Worm (Caenorhabditis elegans): ENCODE results near the gene lip-1.
A peak's percentile ranks its signal among the peaks of the same experiment; 100 is the strongest.

lip-1 gene

DNA sequence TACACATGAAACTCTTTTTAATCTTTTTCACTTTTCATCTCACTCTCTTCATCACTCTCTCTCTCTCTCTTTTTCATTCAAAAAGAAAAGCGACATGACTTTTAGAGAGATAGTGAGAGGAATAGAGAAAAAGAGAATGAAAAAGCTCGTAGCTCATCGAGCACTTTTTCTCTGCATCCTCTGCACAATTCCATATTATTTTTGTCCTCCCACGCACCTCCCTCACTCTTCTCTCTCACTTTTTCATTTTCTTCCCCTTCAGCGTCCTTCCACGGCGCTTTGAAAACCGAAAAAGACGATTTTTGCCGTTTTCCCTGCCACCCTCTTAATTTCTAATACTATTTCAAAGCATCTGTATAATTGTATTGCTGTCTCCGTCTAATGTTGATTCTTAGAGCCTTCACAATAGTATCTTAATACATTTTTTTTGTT, 3.7 kb upstream of the lip-1 start (continued):
- TF ChIP-seq sea-2 (GFP tag; optimal IDR thresholded peaks at IDR 0.05): no peak
- TF ChIP-seq mml-1 (tag; optimal IDR thresholded peaks at IDR 0.05): no peak
- peak; percentile 33 for TF ChIP-seq elt-1 (tag; optimal IDR thresholded peaks at IDR 0.05)
- peak; percentile 69 for TF ChIP-seq unc-62 (GFP tag; optimal IDR thresholded peaks at IDR 0.05)
- no peak for TF ChIP-seq unc-39 (tag; optimal IDR thresholded peaks at IDR 0.05)
- TF ChIP-seq snpc-4 (tag; optimal IDR thresholded peaks at IDR 0.05): no peak
- TF ChIP-seq nhr-23 (tag; optimal IDR thresholded peaks at IDR 0.05): no peak
- no peak for TF ChIP-seq elt-3 (tag; optimal IDR thresholded peaks at IDR 0.05)
- no peak for TF ChIP-seq nhr-25 (tag; optimal IDR thresholded peaks at IDR 0.05)
- peak; percentile 55 for TF ChIP-seq ceh-28 (tag; optimal IDR thresholded peaks at IDR 0.05)
- peak; percentile 61 for TF ChIP-seq lin-15B (tag; optimal IDR thresholded peaks at IDR 0.05)
- no peak for TF ChIP-seq nhr-43 (tag; optimal IDR thresholded peaks at IDR 0.05; ENCODE audit: poor library complexity, severe bottlenecking)

DNA sequence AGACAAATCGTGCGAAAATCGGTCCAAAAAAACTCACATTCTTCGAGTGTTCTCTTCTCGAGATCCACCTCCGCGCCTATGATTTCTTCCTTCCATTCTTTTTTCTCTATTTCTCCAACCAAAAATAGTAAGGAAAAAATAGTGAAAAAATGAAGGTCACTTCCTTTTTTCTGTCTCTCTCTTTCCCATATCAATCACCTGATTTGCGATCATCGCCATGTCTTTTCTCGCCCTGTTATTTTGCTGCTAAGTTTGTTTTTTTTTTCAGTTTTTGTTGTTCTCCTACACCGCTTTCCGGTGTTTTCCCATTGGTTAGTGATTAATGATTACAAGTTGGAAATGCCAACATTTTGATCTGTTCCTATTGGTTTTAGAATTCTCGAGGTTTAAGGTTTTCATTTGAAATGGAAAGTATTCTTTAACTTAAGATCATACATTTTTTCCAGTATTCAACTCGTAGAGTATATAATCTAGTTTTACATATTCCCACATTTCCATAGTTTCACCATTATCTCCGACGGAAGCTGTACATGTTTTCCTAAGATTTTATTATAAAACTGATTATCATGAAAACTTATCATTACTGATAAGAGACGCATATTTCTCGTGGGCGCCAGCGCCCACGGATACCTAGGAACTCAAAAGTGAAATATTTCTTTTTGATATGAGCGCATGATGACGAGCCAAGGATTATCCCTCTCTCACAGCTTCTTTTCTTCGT, 1.0 kb upstream of the lip-1 start:
- no peak for TF ChIP-seq ztf-11 (tag; optimal IDR thresholded peaks at IDR 0.05)
- peak; percentile 68 for TF ChIP-seq elt-2 (tag; optimal IDR thresholded peaks at IDR 0.05)

DNA sequence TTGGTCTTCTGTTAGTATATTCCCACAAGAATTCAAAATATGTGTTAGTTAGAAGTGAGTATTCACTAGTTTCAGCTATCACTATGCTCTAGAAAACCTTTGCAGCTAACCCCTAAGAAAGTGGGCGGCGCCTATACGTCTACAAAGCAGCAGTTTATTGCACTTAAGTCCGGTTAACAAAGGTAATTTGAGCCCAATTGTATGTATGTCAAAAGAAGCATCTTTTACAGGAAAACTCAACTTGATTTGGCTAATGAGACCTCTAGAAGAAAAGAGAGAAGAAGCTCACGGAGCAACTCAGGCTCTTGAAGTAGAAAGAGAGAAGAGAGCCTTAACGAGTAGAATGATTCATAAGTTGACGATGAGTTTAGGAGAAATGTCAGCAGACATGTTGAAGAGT, 10.0 kb downstream of the lip-1 start:
- TF ChIP-seq sea-2 (GFP tag; optimal IDR thresholded peaks at IDR 0.05) (no peak), ama-1 (optimal IDR thresholded peaks at IDR 0.05) (no peak), ztf-4 (tag; optimal IDR thresholded peaks at IDR 0.05) (no peak), fos-1 (tag; optimal IDR thresholded peaks at IDR 0.05) (no peak), elt-1 (tag; optimal IDR thresholded peaks at IDR 0.05) (no peak), nfya-1 (tag; optimal IDR thresholded peaks at IDR 0.05; ENCODE audit: insufficient read depth) (no peak), nhr-77 (tag; optimal IDR thresholded peaks at IDR 0.05) (no peak), pqm-1 (tag; optimal IDR thresholded peaks at IDR 0.05) (no peak), daf-12 (tag; optimal IDR thresholded peaks at IDR 0.05) (no peak), eor-1 (tag; optimal IDR thresholded peaks at IDR 0.05) (no peak), nhr-237 (tag; optimal IDR thresholded peaks at IDR 0.05) (no peak), snpc-4 (tag; optimal IDR thresholded peaks at IDR 0.05) (no peak), nhr-67 (tag; optimal IDR thresholded peaks at IDR 0.05) (no peak), fkh-2 (tag; optimal IDR thresholded peaks at IDR 0.05) (no peak), jun-1 (tag; optimal IDR thresholded peaks at IDR 0.05) (no peak), nhr-11 (tag; optimal IDR thresholded peaks at IDR 0.05) (no peak), lin-39 (tag; optimal IDR thresholded peaks at IDR 0.05) (no peak)

DNA sequence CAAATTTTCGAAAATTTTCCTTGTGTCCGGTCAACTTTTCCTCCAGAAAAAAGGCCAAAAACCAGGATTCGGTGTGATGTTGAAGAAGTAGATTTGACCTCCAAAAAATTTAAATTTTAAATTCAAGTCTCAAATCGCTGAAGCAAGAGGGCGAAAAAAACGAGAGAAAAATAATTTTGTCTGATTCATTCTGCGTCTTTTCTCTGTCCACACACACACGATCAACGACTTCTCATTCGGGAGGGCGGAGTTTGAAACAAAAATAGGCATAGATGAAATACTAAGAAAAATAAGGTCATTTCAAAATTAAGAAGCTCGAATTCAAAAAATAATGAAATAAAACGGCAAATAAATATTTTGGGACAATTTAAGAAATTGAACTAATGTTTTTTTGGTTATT, 16.5 kb downstream of the lip-1 start, which contains the start of gene R13H7.2:
R13H7.2 (minus strand) TSS at position 101 of the 400 bp plus-strand sequence.
- no peak for TF ChIP-seq ama-1 (optimal IDR thresholded peaks at IDR 0.05)
- TF ChIP-seq ceh-9 (tag; optimal IDR thresholded peaks at IDR 0.05): no peak
- TF ChIP-seq R02D3.7 (tag; optimal IDR thresholded peaks at IDR 0.05): no peak
- no peak for TF ChIP-seq elt-1 (tag; optimal IDR thresholded peaks at IDR 0.05)
- no peak for TF ChIP-seq daf-12 (tag; optimal IDR thresholded peaks at IDR 0.05)
- TF ChIP-seq nhr-76 (tag; optimal IDR thresholded peaks at IDR 0.05): no peak
- no peak for TF ChIP-seq ztf-11 (tag; optimal IDR thresholded peaks at IDR 0.05)
- TF ChIP-seq lin-39 (tag; optimal IDR thresholded peaks at IDR 0.05): no peak
- no peak for TF ChIP-seq tbx-2 (tag; optimal IDR thresholded peaks at IDR 0.05)
- no peak for TF ChIP-seq unc-62 (GFP tag; optimal IDR thresholded peaks at IDR 0.05)
- TF ChIP-seq lsy-12 (tag; optimal IDR thresholded peaks at IDR 0.05): no peak
- no peak for TF ChIP-seq pqm-1 (tag; optimal IDR thresholded peaks at IDR 0.05)
- TF ChIP-seq hmg-11 (tag; optimal IDR thresholded peaks at IDR 0.05): no peak
- TF ChIP-seq nhr-67 (tag; optimal IDR thresholded peaks at IDR 0.05): no peak
- TF ChIP-seq lin-15B (tag; optimal IDR thresholded peaks at IDR 0.05): no peak
- no peak for TF ChIP-seq ceh-28 (tag; optimal IDR thresholded peaks at IDR 0.05)
- TF ChIP-seq pha-4 (tag; optimal IDR thresholded peaks at IDR 0.05): no peak
- TF ChIP-seq nhr-237 (tag; optimal IDR thresholded peaks at IDR 0.05): no peak

Data from whole organism, L3 larva.